Worm (Caenorhabditis elegans): Measurements from ENCODE around the gene nhr-202.

The nhr-202 gene

DNA sequence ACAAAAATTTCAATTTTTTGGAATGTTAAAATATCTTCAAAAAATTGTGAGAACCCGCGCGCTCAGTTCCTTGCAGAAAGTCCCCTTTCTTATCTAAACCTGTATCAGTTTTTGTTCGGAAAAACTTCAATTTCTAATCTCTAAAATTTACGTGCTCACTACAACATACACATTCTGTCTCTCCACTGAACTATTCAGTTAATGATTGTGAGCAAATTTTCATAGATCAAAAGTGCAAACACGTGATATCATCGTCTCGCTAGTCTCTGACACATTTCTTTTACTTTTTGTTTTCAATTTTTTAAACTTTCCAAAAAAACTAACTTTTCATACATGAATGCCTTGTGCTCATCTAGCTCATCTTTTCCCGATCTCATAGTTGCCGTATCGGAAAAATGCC, 2.9 kb upstream of the nhr-202 start, which contains the start of gene nhr-203 (continued):
- TF ChIP-seq dve-1 (tag; optimal IDR thresholded peaks at IDR 0.05; ENCODE audit: insufficient read depth) = peak; percentile 80

- TF ChIP-seq dve-1 (tag; optimal IDR thresholded peaks at IDR 0.05; ENCODE audit: insufficient read depth) = peak; percentile 64
- no peak for TF ChIP-seq F44E2.7 (GFP tag; IDR thresholded peaks at IDR 0.05)
- peak; percentile 3 for TF ChIP-seq nhr-48 (tag; optimal IDR thresholded peaks at IDR 0.05)
- no peak for TF ChIP-seq daf-16 (GFP tag; optimal IDR thresholded peaks at IDR 0.05)
- TF ChIP-seq daf-16 (tag; optimal IDR thresholded peaks at IDR 0.05) = peak; percentile 60
- TF ChIP-seq lsy-2 (tag; optimal IDR thresholded peaks at IDR 0.05) = peak in 1 of 2 experiments; percentile 25
- peak; percentile 59 for TF ChIP-seq hlh-30 (tag; optimal IDR thresholded peaks at IDR 0.05; ENCODE audit: insufficient read depth)
- TF ChIP-seq dmd-6 (GFP tag; IDR thresholded peaks at IDR 0.05) = peak; percentile 46; the same call in 1 of the 2 replicates
- TF ChIP-seq nhr-28 (tag; optimal IDR thresholded peaks at IDR 0.05) = peak; percentile 95
- TF ChIP-seq mep-1 (tag; optimal IDR thresholded peaks at IDR 0.05) = peak; percentile 18
- no peak for TF ChIP-seq zip-2 (tag; optimal IDR thresholded peaks at IDR 0.05)
These were observed 2.4 kb downstream of the nhr-202 start, which contains the start of gene nhr-201 for ce11 chrV:464800-465199. nhr-201 (plus strand) TSS chrV:464828.

DNA sequence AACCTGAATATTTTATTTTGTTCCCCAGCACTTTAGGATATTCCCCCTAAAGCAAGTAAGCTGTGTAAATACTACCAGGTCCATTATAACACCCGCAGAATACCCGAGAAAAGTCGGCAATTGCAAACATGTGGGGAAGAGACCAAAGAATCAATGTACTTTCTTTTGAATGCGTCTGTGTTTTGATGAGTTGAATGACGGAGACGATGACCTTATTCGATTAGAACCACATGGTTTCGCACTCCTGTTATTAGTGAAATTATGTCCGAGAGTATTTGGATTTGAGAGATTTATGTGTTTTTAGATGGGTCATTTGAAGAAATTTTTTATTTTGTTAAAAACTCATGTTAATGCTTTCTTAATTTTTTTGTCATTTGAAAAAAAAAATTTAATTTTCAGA, 3.0 kb downstream of the nhr-202 start:
- TF ChIP-seq duxl-1 (tag; optimal IDR thresholded peaks at IDR 0.05; ENCODE audit: poor library complexity) (peak; percentile 23), Y105C5A.15 (GFP tag; IDR thresholded peaks at IDR 0.05) (no peak), nhr-28 (tag; optimal IDR thresholded peaks at IDR 0.05) (peak; percentile 46), mxl-3 (GFP tag; optimal IDR thresholded peaks at IDR 0.05) (peak; percentile 3), saeg-2 (GFP tag; IDR thresholded peaks at IDR 0.05) (no peak), hlh-30 (tag; optimal IDR thresholded peaks at IDR 0.05; ENCODE audit: insufficient read depth) (peak; percentile 20), unc-62 (GFP tag; optimal IDR thresholded peaks at IDR 0.05 in 1 of 2) (peak in 1 of 2 experiments; percentile 73), unc-62 (tag; optimal IDR thresholded peaks at IDR 0.05) (no peak), lin-1 (GFP tag; IDR thresholded peaks at IDR 0.05) (no peak), mdl-1 (tag; optimal IDR thresholded peaks at IDR 0.05) (peak in 1 of 2 experiments; percentile 2)

- TF ChIP-seq unc-39 (tag; optimal IDR thresholded peaks at IDR 0.05) = no peak
- TF ChIP-seq lim-7 (GFP tag; IDR thresholded peaks at IDR 0.05) = no peak
- no peak for TF ChIP-seq madf-5 (GFP tag; IDR thresholded peaks at IDR 0.05)
- no peak for TF ChIP-seq php-3 (GFP tag; IDR thresholded peaks at IDR 0.05)
- peak in 1 of 2 experiments; percentile 73 for TF ChIP-seq unc-62 (GFP tag; optimal IDR thresholded peaks at IDR 0.05 in 1 of 2)
- TF ChIP-seq unc-62 (tag; optimal IDR thresholded peaks at IDR 0.05) = no peak
- TF ChIP-seq hlh-30 (tag; optimal IDR thresholded peaks at IDR 0.05; ENCODE audit: insufficient read depth) = no peak
- TF ChIP-seq jun-1 (tag; optimal IDR thresholded peaks at IDR 0.05) = no peak
- no peak for TF ChIP-seq aly-2 (tag; optimal IDR thresholded peaks at IDR 0.05)
- TF ChIP-seq dve-1 (tag; optimal IDR thresholded peaks at IDR 0.05; ENCODE audit: insufficient read depth) = peak; percentile 4
- no peak for TF ChIP-seq ces-1 (GFP tag; optimal IDR thresholded peaks at IDR 0.05)
- no peak for TF ChIP-seq D1046.2 (GFP tag; IDR thresholded peaks at IDR 0.05)
- no peak for TF ChIP-seq tag-97 (GFP tag; IDR thresholded peaks at IDR 0.05)
- TF ChIP-seq dmd-9 (GFP tag; IDR thresholded peaks at IDR 0.05) = no peak
- TF ChIP-seq nhr-76 (tag; optimal IDR thresholded peaks at IDR 0.05) = no peak
- no peak for TF ChIP-seq dmd-8 (GFP tag; IDR thresholded peaks at IDR 0.05)
- no peak for TF ChIP-seq saeg-2 (GFP tag; IDR thresholded peaks at IDR 0.05)
- no peak for TF ChIP-seq fos-1 (tag; optimal IDR thresholded peaks at IDR 0.05)
- TF ChIP-seq cey-2 (tag; optimal IDR thresholded peaks at IDR 0.05; ENCODE audit: borderline replicate concordance, insufficient read depth) = no peak
These were observed 5.1 kb downstream of the nhr-202 start for ce11 chrV:467507-467906.

- TF ChIP-seq skn-1 (tag; optimal IDR thresholded peaks at IDR 0.05) = no peak
- no peak for TF ChIP-seq daf-12 (tag; optimal IDR thresholded peaks at IDR 0.05)
- TF ChIP-seq cey-2 (tag; optimal IDR thresholded peaks at IDR 0.05; ENCODE audit: borderline replicate concordance, insufficient read depth) = no peak
- no peak for TF ChIP-seq ceh-28 (tag; optimal IDR thresholded peaks at IDR 0.05)
- TF ChIP-seq F37D6.2 (tag; optimal IDR thresholded peaks at IDR 0.05) = no peak
- TF ChIP-seq Y5F2A.4 (GFP tag; optimal IDR thresholded peaks at IDR 0.05) = no peak
- TF ChIP-seq lin-38 (GFP tag; IDR thresholded peaks at IDR 0.05) = no peak
- TF ChIP-seq zag-1 (tag; optimal IDR thresholded peaks at IDR 0.05) = no peak
- no peak for TF ChIP-seq F44E2.7 (GFP tag; IDR thresholded peaks at IDR 0.05)
- no peak for TF ChIP-seq lsy-2 (tag; optimal IDR thresholded peaks at IDR 0.05)
- no peak for TF ChIP-seq egl-43 (GFP tag; IDR thresholded peaks at IDR 0.05)
- TF ChIP-seq T20F7.1 (GFP tag; optimal IDR thresholded peaks at IDR 0.05) = no peak
- TF ChIP-seq ces-1 (GFP tag; optimal IDR thresholded peaks at IDR 0.05) = no peak
- no peak for TF ChIP-seq dmd-9 (GFP tag; IDR thresholded peaks at IDR 0.05)
- TF ChIP-seq sdz-12 (GFP tag; optimal IDR thresholded peaks at IDR 0.05) = no peak
- TF ChIP-seq daf-19 (GFP tag; conservative IDR thresholded peaks at IDR 0.05) = no peak
- no peak for TF ChIP-seq aly-2 (tag; optimal IDR thresholded peaks at IDR 0.05)
These were observed 6.1 kb downstream of the nhr-202 start, which contains the start of gene srbc-57 for ce11 chrV:468460-468859. srbc-57 (minus strand) TSS chrV:468560.
